Fruit fly (Drosophila melanogaster) whole organism, embryonic: ENCODE data around the gene CG33640.

Experiments
- CG14441 ChIP-seq: fragments of 200-800 bp; sonication (Bioruptor generic); IDR thresholded peaks from 2 replicates; pipeline ENCODE4 v1.3.6; 2022; ENCODE audit warnings: missing biosample characterization, missing genetic modification characterization
- CG3838 ChIP-seq: fragments of 200-800 bp; sonication (Bioruptor generic); optimal IDR thresholded peaks from 3 replicates; lab custom pipeline; 2016; ENCODE audit warnings: missing biosample characterization, missing genetic modification characterization
- CG7357 ChIP-seq: fragments of 200-800 bp; sonication (Bioruptor generic); IDR thresholded peaks from 3 replicates; pipeline ENCODE4 v1.3.6; 2022; ENCODE audit warnings: missing biosample characterization, missing genetic modification characterization
- Dref ChIP-seq: fragments of 200-800 bp; sonication (Bioruptor generic); IDR thresholded peaks from 2 replicates; pipeline ENCODE4 v1.3.6; 2022; ENCODE audit warnings: missing biosample characterization, missing genetic modification characterization
- Hr3 ChIP-seq: fragments of 200-800 bp; sonication (Bioruptor generic); optimal IDR thresholded peaks from 3 replicates; lab custom pipeline; 2016; ENCODE audit warnings: missing biosample characterization, missing genetic modification characterization
- PHDP ChIP-seq: fragments of 200-800 bp; sonication (Bioruptor generic); optimal IDR thresholded peaks from 3 replicates; lab custom pipeline; 2018; ENCODE audit warnings: missing biosample characterization, mild to moderate bottlenecking, missing genetic modification characterization, moderate library complexity
- Sry-β ChIP-seq: fragments of 200-800 bp; sonication (Bioruptor generic); optimal IDR thresholded peaks from 2 replicates; lab custom pipeline; 2018; ENCODE audit warnings: missing biosample characterization, mild to moderate bottlenecking, missing genetic modification characterization, moderate library complexity
- cas ChIP-seq: fragments of 200-800 bp; sonication (Bioruptor generic); IDR thresholded peaks from 2 replicates; pipeline ENCODE4 v1.3.6; 2022; ENCODE audit warnings: missing biosample characterization, missing genetic modification characterization
- caup ChIP-seq: fragments of 200-800 bp; sonication (Bioruptor generic); optimal IDR thresholded peaks from 3 replicates; lab custom pipeline; 2017; ENCODE audit warnings: missing biosample characterization, mild to moderate bottlenecking, missing genetic modification characterization, moderate library complexity; ENCODE audit not compliant: severe bottlenecking
- chif ChIP-seq, 2 experiments: fragments of 200-800 bp; sonication (Bioruptor generic); optimal IDR thresholded peaks; 3 replicates each; lab custom pipeline; 2016; ENCODE audit warnings: missing biosample characterization in 2 of 2, missing genetic modification characterization in 2 of 2
- crc ChIP-seq: fragments of 200-800 bp; sonication (Bioruptor generic); optimal IDR thresholded peaks from 2 replicates; lab custom pipeline; 2016; ENCODE audit warnings: missing biosample characterization, missing genetic modification characterization
- dmrt99B ChIP-seq: fragments of 200-800 bp; sonication (Bioruptor generic); optimal IDR thresholded peaks from 2 replicates; lab custom pipeline; 2018; ENCODE audit warnings: missing biosample characterization, mild to moderate bottlenecking, missing genetic modification characterization, moderate library complexity

DNA sequence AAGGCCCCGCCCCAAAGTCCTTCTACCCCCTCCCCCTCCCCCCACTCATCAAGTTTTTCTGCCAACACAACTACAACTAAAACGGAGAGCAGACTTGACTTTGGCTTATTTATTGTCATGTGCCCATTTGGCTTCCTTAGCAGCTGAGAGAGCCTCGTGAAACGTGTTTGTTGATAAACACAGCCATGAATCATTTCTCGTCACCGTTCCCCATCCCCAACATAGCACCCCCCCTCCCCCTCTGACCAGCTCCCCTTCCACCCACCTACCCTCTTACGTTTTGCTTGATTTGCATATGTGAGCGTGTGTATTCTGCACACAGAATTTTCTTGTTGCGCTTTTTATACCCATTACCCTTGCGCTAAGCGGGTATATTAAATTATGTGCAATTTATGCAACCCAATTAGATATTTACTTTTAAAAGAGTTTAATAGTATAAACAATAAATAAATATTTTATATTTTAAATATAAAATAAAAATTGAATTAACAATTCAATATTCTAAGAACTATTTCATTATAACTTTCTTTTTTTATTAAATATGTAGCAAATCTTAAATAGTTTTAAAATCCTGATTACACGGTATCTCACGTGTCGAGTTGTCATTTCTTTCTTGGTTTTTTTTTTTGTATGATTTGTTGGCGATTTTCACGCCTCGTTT, 44.3 kb downstream of the CG33640 start:
- no peak for TF ChIP-seq chif (GFP tag; optimal IDR thresholded peaks at IDR 0.05; lab: Kevin White, UChicago)
- no peak for TF ChIP-seq Dref (GFP tag; lab: Robert Waterston, UW)
- TF ChIP-seq CG3838 (GFP tag; lab: Kevin White, UChicago), result no peak
- no peak for TF ChIP-seq CG7357 (GFP tag; lab: Robert Waterston, UW)
- no peak for TF ChIP-seq Hr3 (GFP tag; lab: Kevin White, UChicago)
- no peak for TF ChIP-seq caup (GFP tag; lab: Kevin White, UChicago)
- no peak for TF ChIP-seq CG14441
- peak; percentile 55 for TF ChIP-seq dmrt99B (tag; lab: Kevin White, UChicago)
- TF ChIP-seq crc, result no peak
- no peak for TF ChIP-seq cas
- TF ChIP-seq PHDP (tag; lab: Kevin White, UChicago), result peak; percentile 14
- no peak for TF ChIP-seq Sry-β
